Fruit fly (Drosophila melanogaster): Measurements from ENCODE around the gene slp1.

- TF ChIP-seq Sin3A (optimal IDR thresholded peaks at IDR 0.05) (no peak), ttk (optimal IDR thresholded peaks at IDR 0.05) (no peak), psq (optimal IDR thresholded peaks at IDR 0.05) (no peak)
These were observed 26.6 kb downstream of the slp1 start for dm6 chr2L:3852120-3852519.
